Worm (Caenorhabditis elegans): ENCODE data around the gene ints-2.

Gene ints-2

ce11 chrV:14197651-14198050 lies 12.2 kb downstream of the ints-2 start (continued):
- TF ChIP-seq pha-4 (GFP tag; IDR thresholded peaks at IDR 0.05) (peak; percentile 44; the same call in 1 of the 2 replicates), pha-4 (tag; optimal IDR thresholded peaks at IDR 0.05) (no peak), lin-1 (GFP tag; IDR thresholded peaks at IDR 0.05) (peak; percentile 59; the same call in 1 of the 2 replicates), nhr-111 (GFP tag; optimal IDR thresholded peaks at IDR 0.05) (no peak), ceh-62 (tag; optimal IDR thresholded peaks at IDR 0.05) (no peak), F37D6.2 (tag; optimal IDR thresholded peaks at IDR 0.05) (no peak), spr-1 (tag; optimal IDR thresholded peaks at IDR 0.05) (no peak), R02D3.7 (tag; optimal IDR thresholded peaks at IDR 0.05) (peak; percentile 7), snpc-4 (tag; optimal IDR thresholded peaks at IDR 0.05) (no peak), nhr-10 (tag; optimal IDR thresholded peaks at IDR 0.05) (no peak), skn-1 (tag; optimal IDR thresholded peaks at IDR 0.05) (no peak), aly-2 (tag; optimal IDR thresholded peaks at IDR 0.05) (no peak), arid-1 (GFP tag; conservative IDR thresholded peaks at IDR 0.05) (peak; percentile 49; the same call in 1 of the 2 replicates), mdt-29 (GFP tag; IDR thresholded peaks at IDR 0.05) (no peak), tag-97 (GFP tag; IDR thresholded peaks at IDR 0.05) (no peak), nhr-6 (tag; optimal IDR thresholded peaks at IDR 0.05) (no peak), nhr-237 (tag; optimal IDR thresholded peaks at IDR 0.05) (no peak), ceh-28 (tag; optimal IDR thresholded peaks at IDR 0.05) (no peak), unc-39 (tag; optimal IDR thresholded peaks at IDR 0.05) (no peak), lsy-2 (tag; optimal IDR thresholded peaks at IDR 0.05) (peak in 1 of 2 experiments; percentile 68), ceh-20 (GFP tag; IDR thresholded peaks at IDR 0.05) (0 out of 2 replicates have a peak, but pooled peaks have one; percentile 36), daf-19 (GFP tag; conservative IDR thresholded peaks at IDR 0.05) (no peak), ZK546.5 (tag; optimal IDR thresholded peaks at IDR 0.05) (no peak), zip-2 (tag; optimal IDR thresholded peaks at IDR 0.05) (no peak), pqm-1 (tag; optimal IDR thresholded peaks at IDR 0.05) (no peak), dmd-9 (GFP tag; IDR thresholded peaks at IDR 0.05) (no peak), dmd-6 (GFP tag; IDR thresholded peaks at IDR 0.05) (no peak; the same call in 1 of the 2 replicates), ceh-32 (tag; optimal IDR thresholded peaks at IDR 0.05; ENCODE audit: poor library complexity) (no peak), tra-1 (GFP tag; IDR thresholded peaks at IDR 0.05) (peak; percentile 37; the same call in 1 of the 2 replicates), Y105C5A.15 (GFP tag; IDR thresholded peaks at IDR 0.05) (no peak), vab-7 (GFP tag; IDR thresholded peaks at IDR 0.05) (no peak), mxl-2 (GFP tag; conservative IDR thresholded peaks at IDR 0.05) (no peak), D1046.2 (GFP tag; IDR thresholded peaks at IDR 0.05) (no peak), unc-62 (GFP tag; optimal IDR thresholded peaks at IDR 0.05 in 1 of 2) (peak in 1 of 2 experiments; percentile 45), unc-62 (tag; optimal IDR thresholded peaks at IDR 0.05) (no peak), sdz-12 (GFP tag; optimal IDR thresholded peaks at IDR 0.05) (no peak), nhr-25 (tag; optimal IDR thresholded peaks at IDR 0.05; ENCODE audit: borderline replicate concordance, insufficient read depth) (no peak), lin-13 (GFP tag; optimal IDR thresholded peaks at IDR 0.05) (no peak), hif-1 (tag; optimal IDR thresholded peaks at IDR 0.05) (peak in 1 of 2 experiments; percentile 41), lim-7 (GFP tag; IDR thresholded peaks at IDR 0.05) (no peak), rbr-2 (tag; optimal IDR thresholded peaks at IDR 0.05) (no peak), Y75B8A.6 (GFP tag; IDR thresholded peaks at IDR 0.05) (no peak), nhr-102 (tag; optimal IDR thresholded peaks at IDR 0.05) (peak; percentile 26), ama-1 (optimal IDR thresholded peaks at IDR 0.05) (peak; percentile 87), zip-11 (GFP tag; IDR thresholded peaks at IDR 0.05) (no peak), nhr-76 (tag; optimal IDR thresholded peaks at IDR 0.05) (no peak), ceh-44 (GFP tag; IDR thresholded peaks at IDR 0.05) (no peak), lin-29 (GFP tag; IDR thresholded peaks at IDR 0.05) (no peak), mdl-1 (tag; optimal IDR thresholded peaks at IDR 0.05) (peak in 1 of 2 experiments; percentile 59), nhr-11 (tag; optimal IDR thresholded peaks at IDR 0.05) (no peak), zfp-3 (GFP tag; conservative IDR thresholded peaks at IDR 0.05) (no peak; the same call in 1 of the 2 replicates), lin-15B (tag; optimal IDR thresholded peaks at IDR 0.05) (no peak), dpl-1 (GFP tag; optimal IDR thresholded peaks at IDR 0.05) (peak; percentile 7)

Measured in whole organism, L4 larva.